Worm (Caenorhabditis elegans) whole organism, young adult: Measurements from ENCODE around the gene C17H11.4.

Experiments
- B0019.2 ChIP-seq: fragments of 200-800 bp; sonication (Bioruptor generic); conservative IDR thresholded peaks from 2 replicates; pipeline ENCODE4 v1.3.6; 2022; ENCODE audit warnings: missing genetic modification reagents, missing genetic modification characterization, missing compliant biosample characterization
- F22D6.2 ChIP-seq: sonication (generic microtip); optimal IDR thresholded peaks from 2 replicates; lab custom pipeline; 2016; ENCODE audit warnings: mild to moderate bottlenecking, missing genetic modification characterization, missing compliant biosample characterization
- F23B12.7 ChIP-seq: sonication (generic microtip); optimal IDR thresholded peaks from 2 replicates; lab custom pipeline; 2017; ENCODE audit warnings: missing genetic modification characterization, mild to moderate bottlenecking, missing compliant biosample characterization, antibody characterized with exemption, moderate library complexity; ENCODE audit not compliant: insufficient read depth
- F37B4.10 ChIP-seq: fragments of 200-800 bp; sonication (Bioruptor generic); IDR thresholded peaks from 2 replicates; pipeline ENCODE4 v1.3.6; 2022; ENCODE audit warnings: missing genetic modification characterization, missing compliant biosample characterization
- F49E8.2 ChIP-seq: sonication (generic microtip); optimal IDR thresholded peaks from 3 replicates; lab custom pipeline; 2017; ENCODE audit warnings: missing genetic modification characterization, mild to moderate bottlenecking, missing compliant biosample characterization, antibody characterized with exemption, moderate library complexity; ENCODE audit not compliant: insufficient read depth
- F52B5.7 ChIP-seq: sonication (generic microtip); optimal IDR thresholded peaks from 2 replicates; lab custom pipeline; 2016; ENCODE audit warnings: mild to moderate bottlenecking, missing genetic modification characterization, missing compliant biosample characterization
- F57A8.1 ChIP-seq: fragments of 200-800 bp; sonication (Bioruptor generic); optimal IDR thresholded peaks from 2 replicates; lab custom pipeline; 2018; ENCODE audit warnings: mild to moderate bottlenecking, missing genetic modification characterization, moderate library complexity, missing compliant biosample characterization
- F57C9.4 ChIP-seq: sonication (generic microtip); optimal IDR thresholded peaks from 2 replicates; lab custom pipeline; 2017; ENCODE audit warnings: mild to moderate bottlenecking, missing genetic modification characterization, missing compliant biosample characterization
- Y53F4B.3 ChIP-seq: fragments of 200-800 bp; sonication (Bioruptor generic); IDR thresholded peaks from 2 replicates; pipeline ENCODE4 v1.3.6; 2022; ENCODE audit warnings: missing genetic modification reagents, missing genetic modification characterization, missing compliant biosample characterization
- ama-1 ChIP-seq, 3 experiments: fragments of 150-350 bp in 1 of 3; sonication (generic microtip) in 2 of 3; optimal IDR thresholded peaks; 2 replicates each; lab custom pipeline; 2014 to 2018; ENCODE audit warnings: missing biosample characterization in 2 of 3, missing genetic modification characterization in 2 of 3, missing genetic modification reagents in 2 of 3
- chd-7 ChIP-seq: sonication (generic microtip); optimal IDR thresholded peaks from 2 replicates; lab custom pipeline; 2016; ENCODE audit warnings: mild to moderate bottlenecking, missing genetic modification characterization, moderate library complexity, missing compliant biosample characterization
- dpl-1 ChIP-seq: fragments of 150-350 bp; optimal IDR thresholded peaks from 2 replicates; lab custom pipeline; 2014; ENCODE audit warnings: missing biosample characterization, missing genetic modification reagents, missing genetic modification characterization
- egl-44 ChIP-seq: fragments of 200-800 bp; sonication (Bioruptor generic); IDR thresholded peaks from 2 replicates; pipeline ENCODE4 v1.3.6; 2022; ENCODE audit warnings: missing genetic modification reagents, missing genetic modification characterization, missing compliant biosample characterization
- ets-4 ChIP-seq: fragments of 200-800 bp; sonication (Bioruptor generic); optimal IDR thresholded peaks from 2 replicates; lab custom pipeline; 2018; ENCODE audit warnings: mild to moderate bottlenecking, missing genetic modification characterization, missing compliant biosample characterization
- him-1 ChIP-seq: sonication (generic microtip); optimal IDR thresholded peaks from 2 replicates; lab custom pipeline; 2016; ENCODE audit warnings: missing genotype, missing genetic modification reagents, missing genetic modification characterization, missing compliant biosample characterization
- lin-35 ChIP-seq, 3 experiments: fragments of 150-350 bp in 2 of 3; sonication (generic microtip) in 1 of 3; optimal IDR thresholded peaks; 2 replicates each; lab custom pipeline; 2014 to 2018; ENCODE audit warnings: missing biosample characterization in 3 of 3, missing genetic modification characterization in 3 of 3, missing genetic modification reagents in 3 of 3
- lir-1 ChIP-seq: fragments of 200-800 bp; sonication (Bioruptor generic); conservative IDR thresholded peaks from 2 replicates; pipeline ENCODE4 v1.3.6; 2022; ENCODE audit warnings: missing genetic modification reagents, missing genetic modification characterization, missing compliant biosample characterization
- lsy-27 ChIP-seq: sonication (generic microtip); optimal IDR thresholded peaks from 2 replicates; lab custom pipeline; 2017; ENCODE audit warnings: missing genetic modification characterization, mild to moderate bottlenecking, missing compliant biosample characterization, antibody characterized with exemption, missing genotype, borderline replicate concordance; ENCODE audit not compliant: insufficient read depth
- madf-6 ChIP-seq: fragments of 200-800 bp; sonication (Bioruptor generic); IDR thresholded peaks from 2 replicates; pipeline ENCODE4 v1.3.6; 2022; ENCODE audit warnings: missing genetic modification reagents, missing genetic modification characterization, missing compliant biosample characterization
- nfya-1 ChIP-seq: sonication (generic microtip); optimal IDR thresholded peaks from 2 replicates; lab custom pipeline; 2017; ENCODE audit warnings: antibody characterized with exemption, missing compliant biosample characterization, missing genetic modification characterization, borderline replicate concordance; ENCODE audit not compliant: insufficient read depth
- nhr-27 ChIP-seq: fragments of 200-800 bp; sonication (Bioruptor generic); optimal IDR thresholded peaks from 2 replicates; lab custom pipeline; 2018; ENCODE audit warnings: mild to moderate bottlenecking, missing genetic modification characterization, moderate library complexity, missing compliant biosample characterization
- pha-4 ChIP-seq: fragments of 150-350 bp; sonication (generic microtip); optimal IDR thresholded peaks from 2 replicates; lab custom pipeline; 2014; ENCODE audit warnings: missing biosample characterization, missing genetic modification reagents, missing genetic modification characterization
- rec-8 ChIP-seq, 2 experiments: sonication (generic microtip); optimal IDR thresholded peaks; 2 replicates each; lab custom pipeline; 2016; ENCODE audit warnings: mild to moderate bottlenecking in 2 of 2, missing genetic modification characterization in 2 of 2, missing genetic modification reagents in 2 of 2, missing genotype in 2 of 2, missing biosample characterization in 1 of 2, missing compliant biosample characterization in 1 of 2, moderate library complexity in 1 of 2
- sdz-38 ChIP-seq: sonication (generic microtip); optimal IDR thresholded peaks from 2 replicates; lab custom pipeline; 2016; ENCODE audit warnings: missing genotype, missing genetic modification characterization, missing compliant biosample characterization
- snpc-1.1 ChIP-seq: sonication (generic microtip); optimal IDR thresholded peaks from 2 replicates; lab custom pipeline; 2017; ENCODE audit warnings: missing genetic modification characterization, mild to moderate bottlenecking, missing compliant biosample characterization, antibody characterized with exemption, moderate library complexity, missing genotype, missing genetic modification reagents; ENCODE audit not compliant: insufficient read depth
- somi-1 ChIP-seq: fragments of 200-800 bp; sonication (Bioruptor generic); optimal IDR thresholded peaks from 2 replicates; lab custom pipeline; 2018; ENCODE audit warnings: mild to moderate bottlenecking, missing genetic modification characterization, missing compliant biosample characterization
- tlf-1 ChIP-seq: fragments of 200-800 bp; sonication (Bioruptor generic); optimal IDR thresholded peaks from 2 replicates; lab custom pipeline; 2018; ENCODE audit warnings: mild to moderate bottlenecking, missing genetic modification characterization, missing compliant biosample characterization
- xnd-1 ChIP-seq: sonication (generic microtip); optimal IDR thresholded peaks from 2 replicates; lab custom pipeline; 2016; ENCODE audit warnings: missing genotype, missing genetic modification reagents, missing genetic modification characterization, missing compliant biosample characterization
- zfh-2 ChIP-seq: fragments of 200-800 bp; sonication (Bioruptor generic); conservative IDR thresholded peaks from 2 replicates; pipeline ENCODE4 v1.3.6; 2022; ENCODE audit warnings: missing genetic modification reagents, missing genetic modification characterization, missing compliant biosample characterization
- ztf-18 ChIP-seq: sonication (generic microtip); optimal IDR thresholded peaks from 2 replicates; lab custom pipeline; 2016; ENCODE audit warnings: missing genotype, mild to moderate bottlenecking, missing genetic modification characterization, missing compliant biosample characterization
- ztf-25 ChIP-seq: fragments of 200-800 bp; sonication (Bioruptor generic); IDR thresholded peaks from 2 replicates; pipeline ENCODE4 v1.3.6; 2022; ENCODE audit warnings: missing genetic modification reagents, missing genetic modification characterization, missing compliant biosample characterization
- ztf-26 ChIP-seq: sonication (generic microtip); optimal IDR thresholded peaks from 2 replicates; lab custom pipeline; 2017; ENCODE audit warnings: missing genetic modification characterization, missing compliant biosample characterization
- ztf-3 ChIP-seq: fragments of 200-800 bp; sonication (Bioruptor generic); optimal IDR thresholded peaks from 2 replicates; lab custom pipeline; 2018; ENCODE audit warnings: mild to moderate bottlenecking, missing genetic modification characterization, missing compliant biosample characterization

C17H11.4 gene

ce11 chrX:8219428-8219827 lies 38.0 kb upstream of the C17H11.4 start, which contains the start of gene K02A6.1:
TSS of gene K02A6.1 (plus strand) at chrX:8219728.
- TF ChIP-seq somi-1 (GFP tag; lab: Kevin White, UChicago) (no peak), nhr-27 (tag; lab: Kevin White, UChicago) (no peak), F57C9.4 (tag; lab: Kevin White, UChicago) (no peak), F52B5.7 (tag; lab: Kevin White, UChicago) (no peak), F37B4.10 (no peak), sdz-38 (tag; lab: Kevin White, UChicago) (no peak), egl-44 (GFP tag; lab: Robert Waterston, UW) (no peak), lir-1 (GFP tag; lab: Robert Waterston, UW) (no peak), ztf-26 (tag; lab: Kevin White, UChicago) (no peak), him-1 (tag; lab: Kevin White, UChicago) (no peak), B0019.2 (GFP tag; lab: Robert Waterston, UW) (no peak), lin-35 (GFP tag; optimal IDR thresholded peaks at IDR 0.05; lab: Kevin White, UChicago) (no peak), pha-4 (tag; lab: Kevin White, UChicago) (no peak), dpl-1 (GFP tag; lab: Kevin White, UChicago) (no peak)

- TF ChIP-seq madf-6 (GFP tag; lab: Robert Waterston, UW) (no peak), F57A8.1 (GFP tag; lab: Kevin White, UChicago) (no peak), ztf-3 (GFP tag; lab: Kevin White, UChicago) (no peak), chd-7 (no peak), tlf-1 (no peak), F22D6.2 (no peak), F49E8.2 (no peak)
Observed at ce11 chrX:8218653-8219052, 37.2 kb upstream of the C17H11.4 start, which contains the start of gene K02A6.4. TSS of gene K02A6.4 (minus strand) at chrX:8218753.

ce11 chrX:8216957-8217356 lies 35.5 kb upstream of the C17H11.4 start:
- no peak for TF ChIP-seq rec-8 (tag; optimal IDR thresholded peaks at IDR 0.05; lab: Kevin White, UChicago)
- TF ChIP-seq nfya-1 (tag; lab: Kevin White, UChicago): no peak
- no peak for TF ChIP-seq ama-1 (optimal IDR thresholded peaks at IDR 0.05; lab: Kevin White, UChicago)
- TF ChIP-seq ama-1 (GFP tag; optimal IDR thresholded peaks at IDR 0.05; lab: Kevin White, UChicago): no peak

- no peak for TF ChIP-seq xnd-1 (tag; lab: Kevin White, UChicago)
- no peak for TF ChIP-seq Y53F4B.3 (GFP tag; lab: Robert Waterston, UW)
- no peak for TF ChIP-seq zfh-2 (GFP tag; lab: Robert Waterston, UW)
- TF ChIP-seq F57A8.1 (GFP tag; lab: Kevin White, UChicago): no peak
- no peak for TF ChIP-seq lir-1 (GFP tag; lab: Robert Waterston, UW)
- TF ChIP-seq ztf-18 (tag; lab: Kevin White, UChicago): no peak
- no peak for TF ChIP-seq ztf-26 (tag; lab: Kevin White, UChicago)
- no peak for TF ChIP-seq ztf-25
- no peak for TF ChIP-seq F23B12.7 (tag; lab: Kevin White, UChicago)
- no peak for TF ChIP-seq snpc-1.1
- TF ChIP-seq lsy-27: no peak
- no peak for TF ChIP-seq ets-4
Observed at ce11 chrX:8214424-8215115, 33.1 kb upstream of the C17H11.4 start, which contains the start of gene C47D2.1. TSS of gene C47D2.1 (plus strand) at chrX:8215065.
